Worm (Caenorhabditis elegans) whole organism, L3 larva: ENCODE data around the gene F38B6.6.

Experiments
- ZK546.5 ChIP-seq: sonication (generic microtip); optimal IDR thresholded peaks from 2 replicates; lab custom pipeline; 2017; ENCODE audit warnings: missing biosample characterization, missing genetic modification characterization
- ama-1 ChIP-seq: fragments of 150-350 bp; optimal IDR thresholded peaks from 2 replicates; lab custom pipeline; 2018
- daf-12 ChIP-seq: fragments of 150-350 bp; optimal IDR thresholded peaks from 2 replicates; lab custom pipeline; 2014; ENCODE audit warnings: missing biosample characterization, missing genetic modification reagents, missing genetic modification characterization
- nhr-23 ChIP-seq: fragments of 150-350 bp; optimal IDR thresholded peaks from 2 replicates; lab custom pipeline; 2014; ENCODE audit warnings: missing biosample characterization, missing genetic modification reagents, missing genetic modification characterization
- nhr-237 ChIP-seq: fragments of 150-350 bp; optimal IDR thresholded peaks from 2 replicates; lab custom pipeline; 2014; ENCODE audit warnings: missing biosample characterization, missing genetic modification characterization
- nhr-76 ChIP-seq: fragments of 150-350 bp; sonication (generic microtip); optimal IDR thresholded peaks from 5 replicates; lab custom pipeline; 2014; ENCODE audit warnings: missing biosample characterization, missing genetic modification characterization
- pha-4 ChIP-seq: fragments of 150-350 bp; optimal IDR thresholded peaks from 2 replicates; lab custom pipeline; 2014; ENCODE audit warnings: missing biosample characterization, missing genetic modification reagents, missing genetic modification characterization
- unc-39 ChIP-seq: sonication (generic microtip); optimal IDR thresholded peaks from 4 replicates; lab custom pipeline; 2017; ENCODE audit warnings: missing biosample characterization, missing genetic modification characterization
- unc-62 ChIP-seq: fragments of 150-350 bp; sonication (generic microtip); optimal IDR thresholded peaks from 4 replicates; lab custom pipeline; 2014; ENCODE audit warnings: missing biosample characterization, missing genetic modification reagents, missing genetic modification characterization

ce11 chrX:6672519-6672918 is 17.4 kb downstream of the F38B6.6 start, which contains the start of gene col-172:
- TF ChIP-seq daf-12 (tag; lab: Kevin White, UChicago) (no peak), ama-1 (no peak), unc-62 (GFP tag; lab: Kevin White, UChicago) (no peak), nhr-23 (peak; percentile 7), nhr-76 (no peak), unc-39 (tag; lab: Kevin White, UChicago) (no peak), nhr-237 (tag; lab: Kevin White, UChicago) (no peak), ZK546.5 (tag; lab: Kevin White, UChicago) (no peak), pha-4 (tag; lab: Kevin White, UChicago) (no peak)
